Fruit fly (Drosophila melanogaster): ENCODE results near the gene CG3847.

The CG3847 gene

dm6 chrX:6340593-6341068 is 6.3 kb upstream of the CG3847 start (continued):
- TF ChIP-seq slp2 (GFP tag; optimal IDR thresholded peaks at IDR 0.05) (peak; percentile 1), CG43689 (GFP tag; IDR thresholded peaks at IDR 0.05) (no peak), CG11247 (GFP tag; IDR thresholded peaks at IDR 0.05) (no peak), CG10565 (GFP tag; optimal IDR thresholded peaks at IDR 0.05) (no peak), Vsx1 (GFP tag; optimal IDR thresholded peaks at IDR 0.05) (peak; percentile 61), nom (GFP tag; optimal IDR thresholded peaks at IDR 0.05) (peak; percentile 97), Sox102F (GFP tag; optimal IDR thresholded peaks at IDR 0.05) (peak; percentile 71), gsb-n (tag; optimal IDR thresholded peaks at IDR 0.05) (peak; percentile 51), ssp (GFP tag; IDR thresholded peaks at IDR 0.05) (peak; percentile 28; the same call in 1 of the 2 replicates), CG6654 (GFP tag; optimal IDR thresholded peaks at IDR 0.05) (peak; percentile 59), ci (GFP tag; IDR thresholded peaks at IDR 0.05) (0 out of 3 replicates have a peak, but pooled peaks have one; percentile 22), CG4820 (GFP tag; optimal IDR thresholded peaks at IDR 0.05) (peak; percentile 27), Pdp1 (GFP tag; optimal IDR thresholded peaks at IDR 0.05) (peak; percentile 7 to 56), Dad (GFP tag; optimal IDR thresholded peaks at IDR 0.05) (peak; percentile 23), sens-2 (GFP tag; IDR thresholded peaks at IDR 0.05) (no peak), twi (tag; optimal IDR thresholded peaks at IDR 0.05) (peak; percentile 49), peb (GFP tag; IDR thresholded peaks at IDR 0.05) (peak; percentile 35; the same call in 1 of the 2 replicates), Nf-YC (tag; optimal IDR thresholded peaks at IDR 0.05) (peak; percentile 73), cato (GFP tag; optimal IDR thresholded peaks at IDR 0.05; ENCODE audit: borderline replicate concordance) (no peak), nerfin-1 (tag; optimal IDR thresholded peaks at IDR 0.05) (peak; percentile 73), Max (GFP tag; optimal IDR thresholded peaks at IDR 0.05) (peak; percentile 58), CG17829 (tag; optimal IDR thresholded peaks at IDR 0.05) (peak; percentile 64), psq (GFP tag; optimal IDR thresholded peaks at IDR 0.05) (no peak), CG12155 (GFP tag; optimal IDR thresholded peaks at IDR 0.05) (peak; percentile 43), sna (GFP tag; IDR thresholded peaks at IDR 0.05; ENCODE audit: partially characterized antibody) (no peak), pho (GFP tag; optimal IDR thresholded peaks at IDR 0.05) (no peak), ftz-f1 (GFP tag; optimal IDR thresholded peaks at IDR 0.05) (no peak), pum (GFP tag; optimal IDR thresholded peaks at IDR 0.05) (peak; percentile 2), CG4707 (GFP tag; optimal IDR thresholded peaks at IDR 0.05) (peak; percentile 29), bbx (GFP tag; IDR thresholded peaks at IDR 0.05; ENCODE audit: partially characterized antibody) (no peak), CG7963 (GFP tag; IDR thresholded peaks at IDR 0.05; ENCODE audit: partially characterized antibody) (no peak), CG8281 (tag; optimal IDR thresholded peaks at IDR 0.05) (peak; percentile 53), Six4 (GFP tag; optimal IDR thresholded peaks at IDR 0.05) (peak; percentile 29), CG15073 (GFP tag; optimal IDR thresholded peaks at IDR 0.05) (no peak), NC2β (GFP tag; optimal IDR thresholded peaks at IDR 0.05) (no peak), vvl (GFP tag; IDR thresholded peaks at IDR 0.05) (peak; percentile 52; the same call in 1 of the 2 replicates), E2f1 (GFP tag; IDR thresholded peaks at IDR 0.05) (peak; percentile 26; the same call in 1 of the 2 replicates), CG1647 (GFP tag; optimal IDR thresholded peaks at IDR 0.05) (no peak), sisA (GFP tag; IDR thresholded peaks at IDR 0.05) (no peak), Hsf (GFP tag; optimal IDR thresholded peaks at IDR 0.05) (peak; percentile 49), scrt (GFP tag; optimal IDR thresholded peaks at IDR 0.05) (peak; percentile 74), Sox100B (GFP tag; optimal IDR thresholded peaks at IDR 0.05) (peak; percentile 88), Dll (GFP tag; IDR thresholded peaks at IDR 0.05; ENCODE audit: partially characterized antibody) (no peak), ap (GFP tag; IDR thresholded peaks at IDR 0.05) (no peak), CG30403 (GFP tag; optimal IDR thresholded peaks at IDR 0.05) (peak; percentile 78), CG11456 (GFP tag; IDR thresholded peaks at IDR 0.05) (no peak), Opbp (GFP tag; IDR thresholded peaks at IDR 0.05; ENCODE audit: partially characterized antibody) (no peak), z (GFP tag; IDR thresholded peaks at IDR 0.05) (no peak), insv (GFP tag; optimal IDR thresholded peaks at IDR 0.05) (peak in 1 of 2 experiments; percentile 49), dati (GFP tag; IDR thresholded peaks at IDR 0.05) (no peak)
